Worm (Caenorhabditis elegans) whole organism, young adult: Measurements from ENCODE around the gene M199.8.

Experiments
- ama-1 ChIP-seq, 3 experiments: fragments of 150-350 bp in 1 of 3; sonication (generic microtip) in 2 of 3; optimal IDR thresholded peaks; 2 replicates each; lab custom pipeline; 2014 to 2018; ENCODE audit warnings: missing biosample characterization in 2 of 3, missing genetic modification characterization in 2 of 3, missing genetic modification reagents in 2 of 3
- attf-5 ChIP-seq: fragments of 200-800 bp; sonication (Bioruptor generic); optimal IDR thresholded peaks from 2 replicates; lab custom pipeline; 2018; ENCODE audit warnings: mild to moderate bottlenecking, missing genetic modification characterization, missing compliant biosample characterization
- nfyb-1 ChIP-seq: fragments of 200-800 bp; sonication (Bioruptor generic); IDR thresholded peaks from 2 replicates; pipeline ENCODE4 v1.3.6; 2022; ENCODE audit warnings: missing genetic modification reagents, missing genetic modification characterization, missing compliant biosample characterization
- nhr-90 ChIP-seq: sonication (generic microtip); optimal IDR thresholded peaks from 2 replicates; lab custom pipeline; 2016; ENCODE audit warnings: missing genotype, mild to moderate bottlenecking, missing genetic modification characterization, missing compliant biosample characterization
- rpc-1 ChIP-seq, 2 experiments: fragments of 150-350 bp in 1 of 2; sonication (generic microtip) in 1 of 2; optimal IDR thresholded peaks; 2 replicates each; lab custom pipeline; 2014 to 2018; ENCODE audit warnings: missing biosample characterization in 1 of 2, missing genetic modification characterization in 1 of 2, missing genetic modification reagents in 1 of 2, missing genotype in 1 of 2
- ztf-28 ChIP-seq: fragments of 200-800 bp; sonication (Bioruptor generic); IDR thresholded peaks from 2 replicates; pipeline ENCODE4 v1.3.6; 2022; ENCODE audit warnings: missing genetic modification reagents, missing genetic modification characterization, missing compliant biosample characterization

- TF ChIP-seq ama-1 (optimal IDR thresholded peaks at IDR 0.05; lab: Kevin White, UChicago) (no peak), ama-1 (GFP tag; optimal IDR thresholded peaks at IDR 0.05; lab: Kevin White, UChicago) (no peak), ztf-28 (no peak), nhr-90 (tag; lab: Kevin White, UChicago) (no peak), nfyb-1 (no peak), attf-5 (GFP tag; lab: Kevin White, UChicago) (no peak), rpc-1 (optimal IDR thresholded peaks at IDR 0.05; lab: Kevin White, UChicago) (no peak), rpc-1 (tag; optimal IDR thresholded peaks at IDR 0.05; lab: Kevin White, UChicago) (no peak)
Measured at ce11 chrIV:15140832-15141231, 7.0 kb upstream of the M199.8 start, which contains the start of gene srg-51.
